Worm (Caenorhabditis elegans): ENCODE measurements around the gene F34D10.3.

F34D10.3 gene

DNA sequence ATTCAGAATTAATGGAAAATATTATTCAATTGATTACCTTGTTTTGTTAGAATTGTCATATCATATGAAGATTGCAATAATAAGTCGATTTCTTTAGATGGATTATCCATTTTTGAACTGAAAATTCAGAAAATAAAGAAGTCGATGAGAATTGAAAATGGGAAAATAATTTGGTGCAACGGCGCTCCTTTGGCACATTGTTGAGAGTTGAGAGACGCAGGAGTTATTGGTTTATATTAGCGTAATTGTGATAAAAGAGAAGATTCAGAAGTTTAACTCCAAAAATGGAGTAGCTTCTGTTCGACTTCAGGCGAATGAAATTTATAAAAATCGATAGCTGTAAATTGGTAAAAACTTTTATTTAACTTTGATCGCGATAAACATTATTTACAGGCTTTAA, 14.5 kb upstream of the F34D10.3 start, which contains the start of gene C14B1.8 (continued):
- no peak for TF ChIP-seq sup-37 (GFP tag; optimal IDR thresholded peaks at IDR 0.05)
- TF ChIP-seq xbp-1 (tag; optimal IDR thresholded peaks at IDR 0.05): no peak
- TF ChIP-seq tlp-1 (tag; optimal IDR thresholded peaks at IDR 0.05): no peak
- TF ChIP-seq C34B4.2 (tag; optimal IDR thresholded peaks at IDR 0.05): no peak
- no peak for TF ChIP-seq aha-1 (tag; optimal IDR thresholded peaks at IDR 0.05)
- peak; percentile 43 to 45 for TF ChIP-seq efl-1 (optimal IDR thresholded peaks at IDR 0.05)
- TF ChIP-seq efl-1 (GFP tag; optimal IDR thresholded peaks at IDR 0.05 in 1 of 2): peak; percentile 35 to 47
- no peak for TF ChIP-seq ztf-11 (tag; optimal IDR thresholded peaks at IDR 0.05)
- no peak for TF ChIP-seq unc-98 (GFP tag; IDR thresholded peaks at IDR 0.05)
- no peak for TF ChIP-seq ama-1 (optimal IDR thresholded peaks at IDR 0.05)
- no peak for TF ChIP-seq nhr-77 (tag; optimal IDR thresholded peaks at IDR 0.05)
- peak; percentile 21 to 40 for TF ChIP-seq lin-35 (GFP tag; optimal IDR thresholded peaks at IDR 0.05)

DNA sequence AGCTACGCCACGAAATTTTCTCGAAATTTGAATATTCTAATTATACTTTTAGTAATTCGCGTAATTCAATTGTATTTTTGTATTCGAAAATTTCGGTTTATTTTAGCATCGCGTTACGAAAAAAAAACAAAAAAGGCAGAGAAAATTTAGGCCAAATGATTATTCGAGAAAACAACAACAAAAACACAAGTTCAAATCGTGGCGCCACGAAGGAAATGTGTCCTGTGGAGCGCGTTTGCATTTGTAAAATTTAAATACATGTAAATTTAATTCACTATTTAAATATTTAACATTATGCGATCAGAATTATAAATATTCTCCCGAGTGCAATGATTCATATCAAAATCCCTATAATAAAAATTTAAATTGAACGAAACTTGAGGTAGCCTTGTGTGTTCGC, 10.3 kb upstream of the F34D10.3 start:
- TF ChIP-seq ceh-8 (GFP tag; optimal IDR thresholded peaks at IDR 0.05) (no peak), efl-1 (optimal IDR thresholded peaks at IDR 0.05) (peak in 1 of 2 experiments; percentile 44), efl-1 (GFP tag; optimal IDR thresholded peaks at IDR 0.05 in 1 of 2) (no peak)

DNA sequence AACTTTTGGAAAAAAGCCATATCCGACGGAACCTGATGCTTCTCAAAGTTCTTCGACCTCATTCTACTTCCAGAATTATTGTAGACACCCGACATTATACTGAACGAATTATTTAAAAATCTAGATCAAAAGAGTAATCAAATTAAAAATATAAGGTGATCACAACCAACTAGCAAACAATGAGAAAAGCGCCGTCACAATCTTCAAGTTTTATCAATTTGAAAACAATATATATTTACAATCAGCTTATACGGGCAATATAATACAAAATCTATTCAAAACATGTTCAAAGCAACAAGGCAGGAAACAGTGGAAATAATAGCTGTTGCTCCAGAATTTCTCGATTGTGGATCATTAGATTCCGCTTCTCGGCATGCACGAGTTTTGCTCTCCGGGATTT, 9.2 kb upstream of the F34D10.3 start, which contains the start of gene C14B1.12:
TSS of gene C14B1.12 (minus strand) at position 101 of the 400 bp plus-strand sequence.
- TF ChIP-seq jun-1 (tag; optimal IDR thresholded peaks at IDR 0.05): no peak

DNA sequence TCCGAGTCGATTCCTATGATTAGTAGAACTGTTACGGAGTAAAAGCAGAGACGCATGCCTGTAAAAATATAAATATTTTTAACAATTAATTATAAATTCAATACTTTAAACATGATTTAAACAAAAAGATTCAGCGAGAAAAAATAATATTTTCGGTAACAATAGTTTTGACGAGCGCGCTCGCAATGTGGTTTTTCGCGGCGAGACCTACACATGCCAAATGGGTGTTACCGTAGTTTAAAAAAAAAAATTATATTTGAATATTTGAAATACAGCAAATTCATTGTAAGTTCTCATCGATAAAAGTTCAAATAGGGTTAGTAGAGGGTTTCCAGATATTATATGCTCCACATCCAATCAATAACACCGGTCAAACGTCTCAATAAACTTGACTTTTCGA, 7.6 kb upstream of the F34D10.3 start, which contains the start of gene gldi-5:
TSS of gene gldi-5 (minus strand) at position 58 of the 400 bp plus-strand sequence.
- no peak for TF ChIP-seq lsy-2 (tag; optimal IDR thresholded peaks at IDR 0.05)
- no peak for TF ChIP-seq lin-13 (GFP tag; optimal IDR thresholded peaks at IDR 0.05)
- no peak for TF ChIP-seq skn-1 (tag; optimal IDR thresholded peaks at IDR 0.05)
- no peak for TF ChIP-seq ets-5 (GFP tag; IDR thresholded peaks at IDR 0.05)
- TF ChIP-seq nhr-85 (tag): no peak
- no peak for TF ChIP-seq egl-13 (tag; optimal IDR thresholded peaks at IDR 0.05)
- TF ChIP-seq snu-23 (GFP tag; optimal IDR thresholded peaks at IDR 0.05): no peak
- TF ChIP-seq efl-1 (optimal IDR thresholded peaks at IDR 0.05): no peak
- TF ChIP-seq efl-1 (GFP tag; optimal IDR thresholded peaks at IDR 0.05 in 1 of 2): no peak
- no peak for TF ChIP-seq egl-27 (tag; optimal IDR thresholded peaks at IDR 0.05)
- TF ChIP-seq aly-2 (tag; optimal IDR thresholded peaks at IDR 0.05): no peak
- no peak for TF ChIP-seq ceh-90 (tag; optimal IDR thresholded peaks at IDR 0.05)

DNA sequence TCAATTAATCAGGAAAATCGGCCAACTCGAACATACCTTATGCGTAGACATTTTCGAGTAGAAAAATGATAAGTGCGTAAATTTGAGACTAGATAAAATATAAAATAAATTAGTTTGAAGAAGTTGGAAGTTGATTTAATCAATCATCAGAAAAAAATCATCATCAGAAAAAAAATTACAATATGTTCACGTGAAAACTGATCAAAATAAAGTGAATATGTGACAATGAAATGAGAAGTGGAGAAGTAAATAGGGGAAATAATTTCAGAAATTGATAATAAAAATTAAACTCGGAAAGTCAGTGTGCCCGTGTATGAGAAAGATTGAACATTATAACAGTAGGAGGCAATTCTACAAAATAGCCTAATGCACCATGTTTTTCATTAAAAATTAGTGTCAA, 4.5 kb upstream of the F34D10.3 start, which contains the start of gene F34D10.9:
TSS of gene F34D10.9 (minus strand) at position 101 of the 400 bp plus-strand sequence.
- TF ChIP-seq nhr-90 (tag; optimal IDR thresholded peaks at IDR 0.05; ENCODE audit: poor library complexity) (no peak), nhr-11 (tag; optimal IDR thresholded peaks at IDR 0.05) (no peak)

DNA sequence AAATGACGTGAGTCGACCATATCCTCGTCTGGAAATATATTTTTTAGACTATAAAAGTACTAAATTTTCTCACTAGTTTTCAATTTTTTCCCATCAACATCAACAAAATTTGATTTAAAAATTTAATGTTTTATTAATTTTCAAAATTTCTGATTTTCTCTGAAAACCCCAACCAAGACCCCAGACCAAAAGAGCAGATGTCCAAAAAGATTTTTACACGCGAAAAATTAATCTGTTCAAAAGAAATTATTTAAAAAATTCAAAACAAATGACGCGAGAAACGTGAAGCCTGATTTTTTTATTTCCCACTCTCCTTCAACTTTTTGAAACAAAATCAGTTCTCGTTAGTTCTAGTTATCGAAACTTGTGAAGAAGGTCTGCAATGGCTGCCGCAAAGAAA, 3.6 kb upstream of the F34D10.3 start, which contains the start of gene F34D10.8:
TSS of gene F34D10.8 (plus strand) at position 301 of the 400 bp plus-strand sequence.
- no peak for TF ChIP-seq ceh-63 (GFP tag; optimal IDR thresholded peaks at IDR 0.05)
- peak; percentile 56 for TF ChIP-seq nhr-85 (tag)

DNA sequence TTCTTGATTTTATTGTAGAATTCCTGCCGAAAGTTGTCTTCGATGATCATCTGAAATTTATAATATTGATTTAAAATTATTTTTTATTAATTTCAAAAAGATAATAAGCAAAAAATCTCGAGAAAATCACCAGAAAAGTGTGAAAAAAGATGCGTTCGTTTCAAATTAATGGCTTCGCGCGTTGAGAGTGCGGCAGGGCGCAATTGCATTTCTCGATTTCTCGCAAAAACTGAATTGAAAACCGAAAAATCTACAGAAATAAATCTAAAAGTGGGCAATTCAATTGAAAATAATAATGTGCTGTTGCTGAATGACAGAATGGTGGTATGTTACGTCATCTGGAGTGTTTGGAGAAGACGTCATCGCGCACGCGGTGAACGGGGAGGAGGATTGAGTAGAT, 935 bp downstream of the F34D10.3 start, which contains the start of gene evl-18:
TSS of gene evl-18 (minus strand) at position 50 of the 400 bp plus-strand sequence.
- no peak for TF ChIP-seq unc-130 (tag; optimal IDR thresholded peaks at IDR 0.05)
- TF ChIP-seq nhr-84 (tag; optimal IDR thresholded peaks at IDR 0.05): no peak
- no peak for TF ChIP-seq fkh-8 (tag; optimal IDR thresholded peaks at IDR 0.05)
- TF ChIP-seq dsc-1 (tag; optimal IDR thresholded peaks at IDR 0.05): no peak
- TF ChIP-seq unc-98 (GFP tag; IDR thresholded peaks at IDR 0.05): no peak
- TF ChIP-seq xbp-1 (tag; optimal IDR thresholded peaks at IDR 0.05): no peak
- peak; percentile 48 to 56 for TF ChIP-seq efl-1 (optimal IDR thresholded peaks at IDR 0.05)
- peak; percentile 72 to 97 for TF ChIP-seq efl-1 (GFP tag; optimal IDR thresholded peaks at IDR 0.05 in 1 of 2)
- no peak for TF ChIP-seq isw-1 (GFP tag; IDR thresholded peaks at IDR 0.05)
- TF ChIP-seq lin-35 (GFP tag; optimal IDR thresholded peaks at IDR 0.05): peak; percentile 51 to 83
- peak; percentile 62 to 84 (median 70) for TF ChIP-seq dpl-1 (GFP tag; optimal IDR thresholded peaks at IDR 0.05)
- no peak for TF ChIP-seq efl-3 (GFP tag; optimal IDR thresholded peaks at IDR 0.05)
- no peak for TF ChIP-seq vab-15 (tag; optimal IDR thresholded peaks at IDR 0.05)
- peak; percentile 37 for TF ChIP-seq mep-1 (tag; optimal IDR thresholded peaks at IDR 0.05)
- peak; percentile 34 for TF ChIP-seq blmp-1 (tag; optimal IDR thresholded peaks at IDR 0.05)
- no peak for TF ChIP-seq sup-37 (GFP tag; optimal IDR thresholded peaks at IDR 0.05)
- TF ChIP-seq aha-1 (tag; optimal IDR thresholded peaks at IDR 0.05): no peak
- no peak for TF ChIP-seq nhr-85 (tag)
- TF ChIP-seq nhr-237 (tag; optimal IDR thresholded peaks at IDR 0.05): no peak
- no peak for TF ChIP-seq pax-3 (tag; optimal IDR thresholded peaks at IDR 0.05)
- TF ChIP-seq lsy-2 (tag; optimal IDR thresholded peaks at IDR 0.05): peak in 1 of 2 experiments; percentile 55
- TF ChIP-seq ceh-63 (GFP tag; optimal IDR thresholded peaks at IDR 0.05): no peak
- TF ChIP-seq hlh-4 (tag; optimal IDR thresholded peaks at IDR 0.05): no peak

Data from whole organism, L1 larva.